Worm (Caenorhabditis elegans): ENCODE measurements around the gene aagr-3.

ce11 chrV:9763759-9764158, 34.4 kb upstream of the aagr-3 start:
- TF ChIP-seq lin-39 (tag; optimal IDR thresholded peaks at IDR 0.05) (no peak), ama-1 (optimal IDR thresholded peaks at IDR 0.05) (no peak), ceh-82 (tag; optimal IDR thresholded peaks at IDR 0.05) (no peak), zag-1 (tag; optimal IDR thresholded peaks at IDR 0.05) (no peak), nhr-12 (tag; optimal IDR thresholded peaks at IDR 0.05) (no peak), C04F5.9 (tag; optimal IDR thresholded peaks at IDR 0.05) (no peak), lin-13 (GFP tag; optimal IDR thresholded peaks at IDR 0.05) (no peak), elt-3 (tag; optimal IDR thresholded peaks at IDR 0.05) (no peak), swsn-7 (tag; optimal IDR thresholded peaks at IDR 0.05) (no peak), mep-1 (tag; optimal IDR thresholded peaks at IDR 0.05) (no peak), egl-27 (tag; optimal IDR thresholded peaks at IDR 0.05) (no peak), unc-62 (GFP tag; optimal IDR thresholded peaks at IDR 0.05) (no peak)
